Fruit fly (Drosophila melanogaster) whole organism, wandering third instar larva: Measurements from ENCODE around the gene CG33093.

Experiments used
- Hr83 ChIP-seq: fragments of 200-300 bp; sonication (Bioruptor generic); optimal IDR thresholded peaks from 2 replicates; lab custom pipeline; 2016; ENCODE audit warnings: missing biosample characterization, mild to moderate bottlenecking, missing genetic modification characterization, moderate library complexity; ENCODE audit not compliant: poor library complexity, severe bottlenecking
- ey ChIP-seq: fragments of 200-800 bp; sonication (Bioruptor generic); optimal IDR thresholded peaks from 2 replicates; lab custom pipeline; 2016; ENCODE audit warnings: missing biosample characterization, missing genetic modification characterization

DNA sequence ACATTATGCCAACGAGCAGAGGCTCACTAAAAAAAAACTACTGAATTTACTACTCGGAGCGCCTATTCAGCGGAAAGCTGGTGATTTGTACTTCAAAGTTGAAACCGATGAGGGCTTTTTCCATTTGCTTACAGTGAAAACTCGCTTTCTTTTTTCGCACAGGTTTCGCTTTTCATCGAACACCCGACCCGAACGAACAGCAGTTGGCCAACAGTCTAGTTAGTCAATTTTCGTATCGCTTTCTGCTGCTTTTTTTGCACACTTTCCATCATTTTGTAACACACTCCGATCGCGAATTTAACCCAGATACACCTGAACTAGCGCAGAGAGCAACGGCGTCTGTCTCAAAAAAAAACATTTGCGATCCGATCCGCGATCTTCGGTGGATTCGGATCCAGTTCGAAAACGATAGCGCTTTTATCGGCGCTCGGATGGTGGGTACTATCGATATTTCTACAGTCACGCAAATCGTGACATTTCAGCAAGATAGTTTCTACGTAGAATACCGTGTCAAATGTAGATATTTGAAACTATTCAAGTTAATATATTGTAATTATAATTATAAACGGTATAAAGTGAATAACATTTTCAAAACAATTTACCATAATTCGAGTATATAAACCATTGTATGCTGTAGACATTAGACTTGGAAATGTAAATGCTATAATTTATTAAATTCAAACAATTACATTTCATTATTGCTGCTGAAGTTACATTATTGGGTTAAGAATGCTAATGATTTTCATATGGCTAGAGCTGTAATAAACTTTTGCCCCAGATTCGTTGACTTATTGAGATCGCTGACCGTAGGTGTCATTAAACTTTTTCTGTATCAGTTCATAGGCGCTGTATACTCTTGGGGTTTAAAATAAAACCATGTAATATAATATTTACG lies 3.2 kb downstream of the CG33093 start, which contains the start of gene CG5346:
- no peak for TF ChIP-seq ey (GFP tag; lab: Kevin White, UChicago)
- TF ChIP-seq Hr83, result no peak
